Fruit fly (Drosophila melanogaster): ENCODE data around the gene RecQ4.
A peak's percentile ranks its signal among the peaks of the same experiment; 100 is the strongest.

Gene RecQ4

DNA sequence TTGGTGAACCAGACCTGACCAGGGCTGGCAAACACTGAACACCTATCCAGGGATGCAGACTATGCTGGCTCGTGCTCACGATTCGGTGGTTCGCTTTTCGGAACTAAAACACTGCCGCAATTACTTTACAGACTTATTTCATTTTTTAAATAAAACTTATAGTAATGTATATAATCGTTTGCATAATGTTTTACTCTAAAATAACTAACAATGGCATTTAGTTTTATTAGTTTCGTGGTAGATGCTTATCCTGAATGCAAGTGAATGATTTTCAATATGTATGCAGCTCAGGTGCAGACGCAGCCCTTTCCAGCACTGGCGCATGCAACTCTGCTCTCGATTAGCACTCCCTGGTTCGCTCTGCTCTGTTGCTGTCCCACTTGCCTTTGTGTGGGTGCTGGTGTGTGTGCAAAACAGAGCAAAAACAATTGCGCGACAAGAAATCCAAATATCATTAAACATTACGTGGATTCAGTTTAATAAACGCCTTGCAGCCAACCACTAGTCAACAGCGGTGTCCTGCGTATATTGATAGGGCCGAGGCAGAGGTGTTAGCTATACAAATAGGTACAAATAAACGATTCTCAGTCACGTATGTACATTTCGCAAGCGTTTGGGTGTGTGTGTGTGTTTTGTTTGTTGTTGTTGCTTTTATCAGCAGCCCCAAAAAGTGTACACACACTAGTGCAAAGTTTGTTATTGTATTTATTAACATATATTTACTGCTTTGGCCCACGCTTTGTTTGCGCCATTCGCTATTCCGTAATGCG is 11.0 kb upstream of the RecQ4 start, which contains the start of the genes ERR and Atg18a (continued):
- no peak for TF ChIP-seq Mes4 (GFP tag; optimal IDR thresholded peaks at IDR 0.05)
- TF ChIP-seq scrt (GFP tag; optimal IDR thresholded peaks at IDR 0.05) = peak; percentile 73
- peak; percentile 46; the same call in 1 of the 3 replicates for TF ChIP-seq sr (GFP tag; IDR thresholded peaks at IDR 0.05)
- TF ChIP-seq ewg (GFP tag; optimal IDR thresholded peaks at IDR 0.05) = no peak
- TF ChIP-seq CG3847 (GFP tag; IDR thresholded peaks at IDR 0.05) = peak; percentile 93
- TF ChIP-seq fu2 (GFP tag; optimal IDR thresholded peaks at IDR 0.05) = peak; percentile 84
- peak; percentile 76 for TF ChIP-seq MBD-R2 (GFP tag; IDR thresholded peaks at IDR 0.05)
- peak; percentile 83 for TF ChIP-seq pum (GFP tag; optimal IDR thresholded peaks at IDR 0.05)
- TF ChIP-seq CG9817 (tag; optimal IDR thresholded peaks at IDR 0.05) = peak; percentile 91
- peak; percentile 57 for TF ChIP-seq psq (GFP tag; optimal IDR thresholded peaks at IDR 0.05)
- no peak for TF ChIP-seq hth (optimal IDR thresholded peaks at IDR 0.05)
- TF ChIP-seq CG3995 (GFP tag; optimal IDR thresholded peaks at IDR 0.05) = peak; percentile 51
- TF ChIP-seq crc (GFP tag; optimal IDR thresholded peaks at IDR 0.05) = peak; percentile 36
- TF ChIP-seq Atf-2 (GFP tag; optimal IDR thresholded peaks at IDR 0.05) = peak; percentile 45
- peak; percentile 86 for TF ChIP-seq Dbx (GFP tag; IDR thresholded peaks at IDR 0.05)
- peak; percentile 69 for TF ChIP-seq dm (GFP tag; optimal IDR thresholded peaks at IDR 0.05)
- no peak for TF ChIP-seq sd (tag; optimal IDR thresholded peaks at IDR 0.05)
- peak; percentile 73; the same call in 1 of the 2 replicates for TF ChIP-seq peb (GFP tag; IDR thresholded peaks at IDR 0.05)
- peak; percentile 92 for TF ChIP-seq CG16815 (GFP tag; optimal IDR thresholded peaks at IDR 0.05)
- TF ChIP-seq CG11247 (GFP tag; IDR thresholded peaks at IDR 0.05) = peak; percentile 80
- peak; percentile 28 for TF ChIP-seq CG10274 (GFP tag; optimal IDR thresholded peaks at IDR 0.05)
- peak; percentile 24 for TF ChIP-seq CG2202 (tag; optimal IDR thresholded peaks at IDR 0.05)
- no peak for TF ChIP-seq CkIIα-i1 (GFP tag; IDR thresholded peaks at IDR 0.05)
- TF ChIP-seq CG3281 (GFP tag; optimal IDR thresholded peaks at IDR 0.05) = peak; percentile 87
- peak; percentile 74 for TF ChIP-seq CG18476 (GFP tag; optimal IDR thresholded peaks at IDR 0.05)
- TF ChIP-seq CG32767 (GFP tag; IDR thresholded peaks at IDR 0.05) = peak; percentile 76; the same call in 1 of the 2 replicates
- TF ChIP-seq Dip3 (GFP tag; optimal IDR thresholded peaks at IDR 0.05) = peak; percentile 88
- no peak for TF ChIP-seq Eip74EF (GFP tag; optimal IDR thresholded peaks at IDR 0.05)
- peak; percentile 65 for TF ChIP-seq CG4328 (GFP tag; optimal IDR thresholded peaks at IDR 0.05)
- peak; percentile 19; the same call in 1 of the 3 replicates for TF ChIP-seq C15 (GFP tag; IDR thresholded peaks at IDR 0.05)
- peak; percentile 83; the same call in 1 of the 2 replicates for TF ChIP-seq CG31441 (GFP tag; IDR thresholded peaks at IDR 0.05)
- peak; percentile 82 for TF ChIP-seq Fer3 (tag; optimal IDR thresholded peaks at IDR 0.05)
- peak; percentile 71 for TF ChIP-seq gt (GFP tag; IDR thresholded peaks at IDR 0.05)
- peak; percentile 82 for TF ChIP-seq tin (GFP tag; optimal IDR thresholded peaks at IDR 0.05)
- peak; percentile 88 for TF ChIP-seq Usf (GFP tag; optimal IDR thresholded peaks at IDR 0.05)
- peak; percentile 75 for TF ChIP-seq PHDP (tag; optimal IDR thresholded peaks at IDR 0.05)
- TF ChIP-seq NK7.1 (GFP tag; optimal IDR thresholded peaks at IDR 0.05) = peak; percentile 52
- TF ChIP-seq CG10431 (GFP tag; optimal IDR thresholded peaks at IDR 0.05) = peak; percentile 47
- TF ChIP-seq CG3163 (GFP tag; optimal IDR thresholded peaks at IDR 0.05) = peak; percentile 54
- TF ChIP-seq btn (GFP tag; optimal IDR thresholded peaks at IDR 0.05) = peak; percentile 46
- TF ChIP-seq ara (GFP tag; IDR thresholded peaks at IDR 0.05) = peak; percentile 70; the same call in 1 of the 2 replicates
- TF ChIP-seq CG2199 (GFP tag; IDR thresholded peaks at IDR 0.05) = peak; percentile 51; the same call in 1 of the 3 replicates
- TF ChIP-seq NC2β (GFP tag; optimal IDR thresholded peaks at IDR 0.05) = peak; percentile 39
- TF ChIP-seq dan (GFP tag; IDR thresholded peaks at IDR 0.05) = peak; percentile 78
- TF ChIP-seq CG6175 (GFP tag; IDR thresholded peaks at IDR 0.05) = peak; percentile 76; the same call in 2 of the 3 replicates
- peak; percentile 80 for TF ChIP-seq Oli (tag; optimal IDR thresholded peaks at IDR 0.05)
- no peak for TF ChIP-seq Tbp (GFP tag; optimal IDR thresholded peaks at IDR 0.05)
- peak; percentile 41 for TF ChIP-seq CG31388 (GFP tag; optimal IDR thresholded peaks at IDR 0.05)
- TF ChIP-seq CG17612 (GFP tag; IDR thresholded peaks at IDR 0.05) = peak; percentile 54; the same call in 1 of the 2 replicates
- TF ChIP-seq Neu2 (GFP tag; optimal IDR thresholded peaks at IDR 0.05; ENCODE audit: borderline replicate concordance) = no peak
